Fruit fly (Drosophila melanogaster) whole organism, embryonic: ENCODE measurements around the gene AGO2.

ENCODE experiments used
- CG11456 ChIP-seq: fragments of 200-800 bp; sonication (Bioruptor generic); IDR thresholded peaks from 3 replicates; pipeline ENCODE4 v1.3.6; 2022; ENCODE audit warnings: missing biosample characterization, missing genetic modification characterization
- CG11696 ChIP-seq: fragments of 200-800 bp; sonication (Bioruptor generic); IDR thresholded peaks from 2 replicates; pipeline ENCODE4 v1.3.6; 2022; ENCODE audit warnings: missing biosample characterization, missing genetic modification characterization
- CG12071 ChIP-seq: fragments of 200-800 bp; sonication (Bioruptor generic); optimal IDR thresholded peaks from 3 replicates; lab custom pipeline; 2018; ENCODE audit warnings: missing biosample characterization, mild to moderate bottlenecking, missing genetic modification characterization
- CG13894 ChIP-seq: fragments of 200-800 bp; sonication (Bioruptor generic); optimal IDR thresholded peaks from 3 replicates; lab custom pipeline; 2018; ENCODE audit warnings: missing biosample characterization, mild to moderate bottlenecking, missing genetic modification characterization, moderate library complexity
- CG14050 ChIP-seq: fragments of 200-800 bp; sonication (Bioruptor generic); IDR thresholded peaks from 3 replicates; pipeline ENCODE4 v1.3.6; 2022; ENCODE audit warnings: missing biosample characterization, missing genetic modification characterization
- CG1603 ChIP-seq: fragments of 200-800 bp; sonication (Bioruptor generic); optimal IDR thresholded peaks from 2 replicates; lab custom pipeline; 2019; ENCODE audit warnings: missing biosample characterization, mild to moderate bottlenecking, missing genetic modification characterization, moderate library complexity
- CG17912 ChIP-seq: fragments of 200-800 bp; sonication (Bioruptor generic); optimal IDR thresholded peaks from 2 replicates; lab custom pipeline; 2018; ENCODE audit warnings: missing biosample characterization, mild to moderate bottlenecking, missing genetic modification characterization
- CG1792 ChIP-seq: fragments of 200-800 bp; sonication (Bioruptor generic); optimal IDR thresholded peaks from 2 replicates; lab custom pipeline; 2016; ENCODE audit warnings: missing biosample characterization, missing genetic modification characterization
- CG18476 ChIP-seq: fragments of 200-800 bp; sonication (Bioruptor generic); optimal IDR thresholded peaks from 2 replicates; lab custom pipeline; 2016; ENCODE audit warnings: missing biosample characterization, mild to moderate bottlenecking, missing genetic modification characterization
- CG2199 ChIP-seq: fragments of 200-800 bp; sonication (Bioruptor generic); IDR thresholded peaks from 3 replicates; pipeline ENCODE4 v1.3.6; 2022; ENCODE audit warnings: missing biosample characterization, missing genetic modification characterization
- CG2202 ChIP-seq: fragments of 200-800 bp; sonication (Bioruptor generic); optimal IDR thresholded peaks from 2 replicates; lab custom pipeline; 2018; ENCODE audit warnings: missing biosample characterization, mild to moderate bottlenecking, missing genetic modification characterization
- CG31441 ChIP-seq: fragments of 200-800 bp; sonication (Bioruptor generic); IDR thresholded peaks from 2 replicates; pipeline ENCODE4 v1.3.6; 2022; ENCODE audit warnings: missing biosample characterization, missing genetic modification characterization
- CG3163 ChIP-seq: fragments of 200-800 bp; sonication (Bioruptor generic); optimal IDR thresholded peaks from 3 replicates; lab custom pipeline; 2016; ENCODE audit warnings: missing biosample characterization, missing genetic modification characterization
- CG4730 ChIP-seq: fragments of 200-800 bp; sonication (Bioruptor generic); IDR thresholded peaks from 2 replicates; pipeline ENCODE4 v1.3.6; 2022; ENCODE audit warnings: missing biosample characterization, missing genetic modification characterization
- CG5180 ChIP-seq: fragments of 200-800 bp; sonication (Bioruptor generic); optimal IDR thresholded peaks from 3 replicates; lab custom pipeline; 2017; ENCODE audit warnings: missing biosample characterization, missing genetic modification characterization, mild to moderate bottlenecking, moderate library complexity, missing genetic modification reagents
- CG7745 ChIP-seq: fragments of 200-800 bp; sonication (Bioruptor generic); optimal IDR thresholded peaks from 2 replicates; lab custom pipeline; 2018; ENCODE audit warnings: missing biosample characterization, mild to moderate bottlenecking, missing genetic modification characterization, moderate library complexity
- CG7839 ChIP-seq: fragments of 200-800 bp; sonication (Bioruptor generic); optimal IDR thresholded peaks from 3 replicates; lab custom pipeline; 2018; ENCODE audit warnings: missing biosample characterization, mild to moderate bottlenecking, missing genetic modification characterization, moderate library complexity
- CG7928 ChIP-seq: fragments of 200-800 bp; sonication (Bioruptor generic); optimal IDR thresholded peaks from 2 replicates; lab custom pipeline; 2017; ENCODE audit warnings: missing biosample characterization, mild to moderate bottlenecking, missing genetic modification characterization
- CG8281 ChIP-seq: fragments of 200-800 bp; sonication (Bioruptor generic); optimal IDR thresholded peaks from 2 replicates; lab custom pipeline; 2018; ENCODE audit warnings: missing biosample characterization, mild to moderate bottlenecking, missing genetic modification characterization, moderate library complexity
- CkIIα-i1 ChIP-seq: fragments of 200-800 bp; sonication (Bioruptor generic); IDR thresholded peaks from 2 replicates; pipeline ENCODE4 v1.3.6; 2022; ENCODE audit warnings: missing biosample characterization, missing genetic modification characterization
- D19A ChIP-seq: fragments of 200-800 bp; optimal IDR thresholded peaks from 3 replicates; lab custom pipeline; 2019; ENCODE audit warnings: missing biosample characterization, mild to moderate bottlenecking, missing genetic modification characterization, moderate library complexity
- Doc2 ChIP-seq: fragments of 200-800 bp; sonication (Bioruptor generic); IDR thresholded peaks from 2 replicates; pipeline ENCODE4 v1.3.6; 2022; ENCODE audit warnings: missing biosample characterization, missing genetic modification characterization
- Fer3 ChIP-seq: fragments of 200-800 bp; sonication (Bioruptor generic); optimal IDR thresholded peaks from 2 replicates; lab custom pipeline; 2018; ENCODE audit warnings: missing biosample characterization, mild to moderate bottlenecking, missing genetic modification characterization, moderate library complexity
- HmgD ChIP-seq: fragments of 200-800 bp; sonication (Bioruptor generic); optimal IDR thresholded peaks from 3 replicates; lab custom pipeline; 2016; ENCODE audit warnings: missing biosample characterization, missing genetic modification characterization
- Hmx ChIP-seq: fragments of 200-800 bp; sonication (Bioruptor generic); optimal IDR thresholded peaks from 2 replicates; lab custom pipeline; 2016; ENCODE audit warnings: missing biosample characterization, missing genetic modification characterization
- Hr39 ChIP-seq: fragments of >200 bp; optimal IDR thresholded peaks from 2 replicates; lab custom pipeline; 2017
- Jarid2 ChIP-seq: fragments of 200-800 bp; sonication (Bioruptor generic); optimal IDR thresholded peaks from 3 replicates; lab custom pipeline; 2017; ENCODE audit warnings: mild to moderate bottlenecking, missing biosample characterization, missing genetic modification reagents, missing genetic modification characterization
- MTF-1 ChIP-seq: fragments of 200-800 bp; sonication (Bioruptor generic); optimal IDR thresholded peaks from 2 replicates; lab custom pipeline; 2018; ENCODE audit warnings: missing biosample characterization, mild to moderate bottlenecking, missing genetic modification characterization, borderline replicate concordance
- Meics ChIP-seq: fragments of 200-800 bp; sonication (Bioruptor generic); optimal IDR thresholded peaks from 2 replicates; lab custom pipeline; 2017; ENCODE audit warnings: missing biosample characterization, mild to moderate bottlenecking, missing genetic modification characterization
- Mes4 ChIP-seq: fragments of 200-800 bp; sonication (Bioruptor generic); optimal IDR thresholded peaks from 2 replicates; lab custom pipeline; 2016; ENCODE audit warnings: missing biosample characterization, missing genetic modification characterization
- Optix ChIP-seq: fragments of 200-800 bp; sonication (Bioruptor generic); IDR thresholded peaks from 3 replicates; pipeline ENCODE4 v1.3.6; 2022; ENCODE audit warnings: missing biosample characterization, missing genetic modification characterization
- Ptx1 ChIP-seq: fragments of 200-800 bp; sonication (Bioruptor generic); IDR thresholded peaks from 2 replicates; pipeline ENCODE4 v1.3.6; 2022; ENCODE audit warnings: missing biosample characterization, missing genetic modification characterization
- Ravus ChIP-seq: fragments of 200-800 bp; sonication (Bioruptor generic); IDR thresholded peaks from 2 replicates; pipeline ENCODE4 v1.3.6; 2022; ENCODE audit warnings: missing biosample characterization, missing genetic modification characterization
- Side ChIP-seq: fragments of 200-800 bp; sonication (Bioruptor generic); optimal IDR thresholded peaks from 2 replicates; lab custom pipeline; 2016; ENCODE audit warnings: missing biosample characterization, missing genetic modification characterization
- Sin3A ChIP-seq: fragments of >200 bp; optimal IDR thresholded peaks from 2 replicates; lab custom pipeline; 2018
- Sox102F ChIP-seq: fragments of 200-800 bp; sonication (Bioruptor generic); optimal IDR thresholded peaks from 2 replicates; lab custom pipeline; 2018; ENCODE audit warnings: missing biosample characterization, mild to moderate bottlenecking, missing genetic modification characterization, moderate library complexity
- bsh ChIP-seq, 2 experiments: fragments of 200-800 bp; sonication (Bioruptor generic); optimal IDR thresholded peaks; 2 replicates each; lab custom pipeline; 2017 to 2018; ENCODE audit warnings: mild to moderate bottlenecking in 2 of 2, missing biosample characterization in 2 of 2, missing genetic modification characterization in 2 of 2, moderate library complexity in 1 of 2
- chinmo ChIP-seq: fragments of 200-800 bp; sonication (Bioruptor generic); IDR thresholded peaks from 4 replicates; pipeline ENCODE4 v1.3.6; 2022; ENCODE audit warnings: missing biosample characterization, missing genetic modification characterization; ENCODE audit not compliant: partially characterized antibody
- ci ChIP-seq: fragments of 200-800 bp; sonication (Bioruptor generic); IDR thresholded peaks from 3 replicates; pipeline ENCODE4 v1.3.6; 2022; ENCODE audit warnings: missing biosample characterization, missing genetic modification characterization
- crc ChIP-seq: fragments of 200-800 bp; sonication (Bioruptor generic); optimal IDR thresholded peaks from 2 replicates; lab custom pipeline; 2016; ENCODE audit warnings: missing biosample characterization, missing genetic modification characterization
- dm ChIP-seq: fragments of 200-800 bp; sonication (Bioruptor generic); optimal IDR thresholded peaks from 3 replicates; lab custom pipeline; 2016; ENCODE audit warnings: missing biosample characterization, missing genetic modification characterization
- grn ChIP-seq: fragments of 200-800 bp; sonication (Bioruptor generic); optimal IDR thresholded peaks from 3 replicates; lab custom pipeline; 2017; ENCODE audit warnings: missing biosample characterization, missing genetic modification characterization
- h ChIP-seq: fragments of >200 bp; optimal IDR thresholded peaks from 2 replicates; lab custom pipeline; 2017
- hth ChIP-seq: fragments of >200 bp; optimal IDR thresholded peaks from 2 replicates; lab custom pipeline; 2017; ENCODE audit warnings: inconsistent platforms
- lilli ChIP-seq: fragments of 200-800 bp; sonication (Bioruptor generic); optimal IDR thresholded peaks from 3 replicates; lab custom pipeline; 2016; ENCODE audit warnings: missing biosample characterization, missing genetic modification characterization
- ro ChIP-seq: fragments of 200-800 bp; sonication (Bioruptor generic); IDR thresholded peaks from 2 replicates; pipeline ENCODE4 v1.3.6; 2022; ENCODE audit warnings: missing biosample characterization, missing genetic modification characterization
- seq ChIP-seq: fragments of 200-800 bp; sonication (Bioruptor generic); IDR thresholded peaks from 2 replicates; pipeline ENCODE4 v1.3.6; 2022; ENCODE audit warnings: missing biosample characterization, missing genetic modification characterization
- sima ChIP-seq: fragments of 200-800 bp; sonication (Bioruptor generic); optimal IDR thresholded peaks from 2 replicates; lab custom pipeline; 2016; ENCODE audit warnings: missing biosample characterization, missing genetic modification characterization
- sisA ChIP-seq: fragments of 200-800 bp; sonication (Bioruptor generic); IDR thresholded peaks from 2 replicates; pipeline ENCODE4 v1.3.6; 2022; ENCODE audit warnings: missing biosample characterization, missing genetic modification characterization
- slp2 ChIP-seq: fragments of 200-800 bp; sonication (Bioruptor generic); optimal IDR thresholded peaks from 2 replicates; lab custom pipeline; 2016; ENCODE audit warnings: missing biosample characterization, missing genetic modification characterization
- ssp ChIP-seq: fragments of 200-800 bp; sonication (Bioruptor generic); IDR thresholded peaks from 2 replicates; pipeline ENCODE4 v1.3.6; 2022; ENCODE audit warnings: missing biosample characterization, missing genetic modification characterization
- toy ChIP-seq: fragments of 200-800 bp; sonication (Bioruptor generic); IDR thresholded peaks from 2 replicates; pipeline ENCODE4 v1.3.6; 2022; ENCODE audit warnings: missing biosample characterization, missing genetic modification characterization
- ttk ChIP-seq: fragments of 200-800 bp; sonication (Bioruptor generic); IDR thresholded peaks from 2 replicates; pipeline ENCODE4 v2.1.2; 2022; ENCODE audit warnings: missing biosample characterization, missing genetic modification characterization

Gene AGO2

dm6 chr3L:15508233-15508632, 45.7 kb upstream of the AGO2 start, which contains the start of gene CG7841 (continued):
- TF ChIP-seq slp2 (GFP tag; lab: Kevin White, UChicago) (peak; percentile 92), CkIIα-i1 (GFP tag; lab: Robert Waterston, UW) (no peak), CG5180 (peak; percentile 93), CG8281 (tag; lab: Kevin White, UChicago) (peak; percentile 89), CG31441 (GFP tag; lab: Robert Waterston, UW) (peak; percentile 98), ci (GFP tag; lab: Robert Waterston, UW) (peak; percentile 99), CG14050 (peak; percentile 96), sisA (GFP tag; lab: Robert Waterston, UW) (no peak; the same call in 1 of the 2 replicates), lilli (peak; percentile 98), CG7928 (GFP tag; lab: Kevin White, UChicago) (peak; percentile 83), Ptx1 (GFP tag; lab: Robert Waterston, UW) (peak; percentile 93), CG11456 (GFP tag; lab: Robert Waterston, UW) (no peak), CG13894 (tag; lab: Kevin White, UChicago) (peak; percentile 98), D19A (tag; lab: Kevin White, UChicago) (peak; percentile 97), Hmx (GFP tag; lab: Kevin White, UChicago) (peak; percentile 93), grn (GFP tag; lab: Kevin White, UChicago) (peak; percentile 87), Doc2 (no peak), CG17912 (peak; percentile 97), CG1792 (peak; percentile 96), sima (GFP tag; lab: Kevin White, UChicago) (peak; percentile 92), Meics (peak; percentile 98), Hr39 (no peak), CG4730 (peak; percentile 84; the same call in 1 of the 2 replicates), seq (peak; percentile 97), CG7839 (tag; lab: Kevin White, UChicago) (peak; percentile 98), CG3163 (GFP tag; lab: Kevin White, UChicago) (peak; percentile 88), bsh (GFP tag; optimal IDR thresholded peaks at IDR 0.05; lab: Kevin White, UChicago) (peak; percentile 96 to 99), Ravus (GFP tag; lab: Robert Waterston, UW) (peak; percentile 75; the same call in 1 of the 2 replicates), Jarid2 (GFP tag; lab: Kevin White, UChicago) (peak; percentile 88), CG2202 (peak; percentile 99), dm (peak; percentile 96), CG7745 (peak; percentile 77), CG18476 (peak; percentile 97), ssp (GFP tag; lab: Robert Waterston, UW) (no peak), Optix (peak; percentile 94; the same call in 2 of the 3 replicates), h (lab: Kevin White, UChicago) (no peak), CG2199 (GFP tag; lab: Robert Waterston, UW) (peak; percentile 94), crc (peak; percentile 97), CG1603 (tag; lab: Kevin White, UChicago) (peak; percentile 97), chinmo (GFP tag; lab: Robert Waterston, UW) (no peak), MTF-1 (peak; percentile 97), Side (GFP tag; lab: Kevin White, UChicago) (peak; percentile 98), Sox102F (peak; percentile 97), ttk (peak; percentile 94), Fer3 (tag; lab: Kevin White, UChicago) (peak; percentile 98), toy (no peak; the same call in 1 of the 2 replicates), ro (GFP tag; lab: Robert Waterston, UW) (no peak), Sin3A (lab: Kevin White, UChicago) (no peak), HmgD (peak; percentile 91), hth (lab: Kevin White, UChicago) (no peak), CG12071 (GFP tag; lab: Kevin White, UChicago) (peak; percentile 98), Mes4 (peak; percentile 96), CG11696 (peak; percentile 91)
